Fruit fly (Drosophila melanogaster) whole organism, embryonic: ENCODE results near the gene Gr97a.

Source experiments
- Antp ChIP-seq: fragments of 200-800 bp; sonication (Bioruptor generic); optimal IDR thresholded peaks from 3 replicates; lab custom pipeline; 2016; ENCODE audit warnings: missing biosample characterization, missing genetic modification characterization
- Atf3 ChIP-seq: fragments of 200-800 bp; sonication (Bioruptor generic); optimal IDR thresholded peaks from 3 replicates; lab custom pipeline; 2016; ENCODE audit warnings: missing biosample characterization, missing genetic modification characterization
- BtbVII ChIP-seq: fragments of 200-800 bp; sonication (Bioruptor generic); optimal IDR thresholded peaks from 3 replicates; lab custom pipeline; 2017; ENCODE audit warnings: missing biosample characterization, mild to moderate bottlenecking, missing genetic modification characterization
- C15 ChIP-seq: fragments of 200-800 bp; sonication (Bioruptor generic); IDR thresholded peaks from 3 replicates; pipeline ENCODE4 v1.3.6; 2022; ENCODE audit warnings: missing biosample characterization, missing genetic modification characterization
- CG10543 ChIP-seq: fragments of 200-800 bp; sonication (Bioruptor generic); optimal IDR thresholded peaks from 3 replicates; lab custom pipeline; 2017; ENCODE audit warnings: missing biosample characterization, mild to moderate bottlenecking, missing genetic modification characterization, moderate library complexity
- CG10654 ChIP-seq: fragments of 200-800 bp; sonication (Bioruptor generic); optimal IDR thresholded peaks from 2 replicates; lab custom pipeline; 2016; ENCODE audit warnings: missing biosample characterization, missing genetic modification characterization
- CG11093 ChIP-seq: fragments of 200-800 bp; sonication (Bioruptor generic); IDR thresholded peaks from 3 replicates; pipeline ENCODE4 v1.3.6; 2022; ENCODE audit warnings: missing biosample characterization, missing genetic modification characterization
- CG13296 ChIP-seq: fragments of 200-800 bp; sonication (Bioruptor generic); optimal IDR thresholded peaks from 3 replicates; lab custom pipeline; 2018; ENCODE audit warnings: missing biosample characterization, mild to moderate bottlenecking, missing genetic modification characterization
- CG13624 ChIP-seq: fragments of 200-800 bp; sonication (Bioruptor generic); optimal IDR thresholded peaks from 2 replicates; lab custom pipeline; 2016; ENCODE audit warnings: missing biosample characterization, missing genetic modification characterization
- CG14014 ChIP-seq: fragments of 200-800 bp; sonication (Bioruptor generic); IDR thresholded peaks from 2 replicates; pipeline ENCODE4 v1.3.6; 2022; ENCODE audit warnings: missing biosample characterization, missing genetic modification characterization
- CG14441 ChIP-seq: fragments of 200-800 bp; sonication (Bioruptor generic); IDR thresholded peaks from 2 replicates; pipeline ENCODE4 v1.3.6; 2022; ENCODE audit warnings: missing biosample characterization, missing genetic modification characterization
- CG14667 ChIP-seq: fragments of 200-800 bp; sonication (Bioruptor generic); IDR thresholded peaks from 2 replicates; pipeline ENCODE4 v1.3.6; 2022; ENCODE audit warnings: missing biosample characterization, missing genetic modification characterization
- CG1529 ChIP-seq: fragments of 200-800 bp; sonication (Bioruptor generic); optimal IDR thresholded peaks from 3 replicates; lab custom pipeline; 2018; ENCODE audit warnings: missing biosample characterization, missing genetic modification characterization
- CG2678 ChIP-seq: fragments of 200-800 bp; sonication (Bioruptor generic); optimal IDR thresholded peaks from 3 replicates; lab custom pipeline; 2019; ENCODE audit warnings: missing biosample characterization, mild to moderate bottlenecking, missing genetic modification characterization, moderate library complexity
- CG32767 ChIP-seq: fragments of 200-800 bp; sonication (Bioruptor generic); IDR thresholded peaks from 2 replicates; pipeline ENCODE4 v1.3.6; 2022; ENCODE audit warnings: missing biosample characterization, missing genetic modification characterization
- CG9215 ChIP-seq: fragments of 200-800 bp; sonication (Bioruptor generic); IDR thresholded peaks from 2 replicates; pipeline ENCODE4 v1.3.6; 2022; ENCODE audit warnings: missing biosample characterization, missing genetic modification characterization
- Dll ChIP-seq: fragments of 200-800 bp; sonication (Bioruptor generic); IDR thresholded peaks from 4 replicates; pipeline ENCODE4 v1.3.6; 2022; ENCODE audit warnings: missing biosample characterization, missing genetic modification characterization; ENCODE audit not compliant: partially characterized antibody
- HLH4C ChIP-seq: fragments of 200-800 bp; sonication (Bioruptor generic); IDR thresholded peaks from 3 replicates; pipeline ENCODE4 v1.3.6; 2022; ENCODE audit warnings: missing biosample characterization, missing genetic modification characterization; ENCODE audit not compliant: partially characterized antibody
- HLHmδ ChIP-seq: fragments of 200-800 bp; sonication (Bioruptor generic); optimal IDR thresholded peaks from 2 replicates; lab custom pipeline; 2018; ENCODE audit warnings: missing biosample characterization, mild to moderate bottlenecking, missing genetic modification characterization, moderate library complexity
- HmgZ ChIP-seq: fragments of 200-800 bp; sonication (Bioruptor generic); optimal IDR thresholded peaks from 2 replicates; lab custom pipeline; 2018; ENCODE audit warnings: missing biosample characterization, mild to moderate bottlenecking, missing genetic modification characterization
- Med ChIP-seq: fragments of 200-800 bp; sonication (Bioruptor generic); peaks from one replicate; lab custom pipeline; 2016; ENCODE audit warnings: missing biosample characterization, missing genetic modification characterization, mild to moderate bottlenecking, inconsistent platforms, moderate library complexity
- NK7.1 ChIP-seq: fragments of 200-800 bp; sonication (Bioruptor generic); optimal IDR thresholded peaks from 3 replicates; lab custom pipeline; 2016; ENCODE audit warnings: missing biosample characterization, missing genetic modification characterization
- Rx ChIP-seq: fragments of 200-800 bp; sonication (Bioruptor generic); IDR thresholded peaks from 2 replicates; pipeline ENCODE4 v1.3.6; 2022; ENCODE audit warnings: missing biosample characterization, missing genetic modification characterization
- Spps ChIP-seq: fragments of 200-800 bp; sonication (Bioruptor generic); optimal IDR thresholded peaks from 2 replicates; lab custom pipeline; 2018; ENCODE audit warnings: missing biosample characterization, mild to moderate bottlenecking, missing genetic modification characterization
- Sry-δ ChIP-seq: fragments of 200-800 bp; sonication (Bioruptor generic); optimal IDR thresholded peaks from 2 replicates; lab custom pipeline; 2016; ENCODE audit warnings: missing biosample characterization, missing genetic modification characterization
- abd-A ChIP-seq: fragments of 200-800 bp; sonication (Bioruptor generic); optimal IDR thresholded peaks from 3 replicates; lab custom pipeline; 2019; ENCODE audit warnings: missing biosample characterization, mild to moderate bottlenecking, missing genetic modification characterization, moderate library complexity
- ara ChIP-seq: fragments of 200-800 bp; sonication (Bioruptor generic); IDR thresholded peaks from 2 replicates; pipeline ENCODE4 v1.3.6; 2022; ENCODE audit warnings: missing biosample characterization, missing genetic modification characterization
- btn ChIP-seq: fragments of 200-800 bp; sonication (Bioruptor generic); optimal IDR thresholded peaks from 2 replicates; lab custom pipeline; 2016; ENCODE audit warnings: missing biosample characterization, missing genetic modification characterization
- cas ChIP-seq: fragments of 200-800 bp; sonication (Bioruptor generic); IDR thresholded peaks from 2 replicates; pipeline ENCODE4 v1.3.6; 2022; ENCODE audit warnings: missing biosample characterization, missing genetic modification characterization
- da ChIP-seq: fragments of 200-800 bp; sonication (Bioruptor generic); optimal IDR thresholded peaks from 2 replicates; lab custom pipeline; 2016; ENCODE audit warnings: missing biosample characterization, missing genetic modification characterization
- dan ChIP-seq: fragments of 200-800 bp; sonication (Bioruptor generic); IDR thresholded peaks from 2 replicates; pipeline ENCODE4 v1.3.6; 2022; ENCODE audit warnings: missing biosample characterization, missing genetic modification characterization
- disco-r ChIP-seq: fragments of 200-800 bp; sonication (Bioruptor generic); optimal IDR thresholded peaks from 2 replicates; lab custom pipeline; 2016; ENCODE audit warnings: missing biosample characterization, missing genetic modification characterization
- dmrt99B ChIP-seq: fragments of 200-800 bp; sonication (Bioruptor generic); optimal IDR thresholded peaks from 2 replicates; lab custom pipeline; 2018; ENCODE audit warnings: missing biosample characterization, mild to moderate bottlenecking, missing genetic modification characterization, moderate library complexity
- esg ChIP-seq: fragments of 200-800 bp; sonication (Bioruptor generic); conservative IDR thresholded peaks from 2 replicates; pipeline ENCODE4 v1.3.6; 2022; ENCODE audit warnings: missing biosample characterization, missing genetic modification characterization
- ewg ChIP-seq: fragments of 200-800 bp; sonication (Bioruptor generic); optimal IDR thresholded peaks from 3 replicates; lab custom pipeline; 2017; ENCODE audit warnings: mild to moderate bottlenecking, missing biosample characterization, missing genetic modification reagents, missing genetic modification characterization
- eyg ChIP-seq: fragments of 200-800 bp; sonication (Bioruptor generic); optimal IDR thresholded peaks from 3 replicates; lab custom pipeline; 2016; ENCODE audit warnings: missing biosample characterization, missing genetic modification characterization
- gfzf ChIP-seq: fragments of 200-800 bp; sonication (Bioruptor generic); optimal IDR thresholded peaks from 2 replicates; lab custom pipeline; 2016; ENCODE audit warnings: missing biosample characterization, mild to moderate bottlenecking, missing genetic modification characterization, moderate library complexity
- grn ChIP-seq: fragments of 200-800 bp; sonication (Bioruptor generic); optimal IDR thresholded peaks from 3 replicates; lab custom pipeline; 2017; ENCODE audit warnings: missing biosample characterization, missing genetic modification characterization
- jigr1 ChIP-seq: fragments of 200-800 bp; sonication (Bioruptor generic); IDR thresholded peaks from 3 replicates; pipeline ENCODE4 v1.3.6; 2022; ENCODE audit warnings: missing biosample characterization, missing genetic modification characterization
- lbe ChIP-seq: fragments of 200-800 bp; sonication (Bioruptor generic); optimal IDR thresholded peaks from 2 replicates; lab custom pipeline; 2016; ENCODE audit warnings: missing biosample characterization, mild to moderate bottlenecking, missing genetic modification characterization
- nom ChIP-seq: fragments of 200-800 bp; sonication (Bioruptor generic); optimal IDR thresholded peaks from 2 replicates; lab custom pipeline; 2017; ENCODE audit warnings: missing biosample characterization, missing genetic modification characterization, mild to moderate bottlenecking, moderate library complexity, missing genetic modification reagents
- onecut ChIP-seq: fragments of 200-800 bp; sonication (Bioruptor generic); IDR thresholded peaks from 2 replicates; pipeline ENCODE4 v1.3.6; 2022; ENCODE audit warnings: missing biosample characterization, missing genetic modification characterization
- pita ChIP-seq: fragments of 200-800 bp; sonication (Bioruptor generic); optimal IDR thresholded peaks from 2 replicates; lab custom pipeline; 2017; ENCODE audit warnings: missing biosample characterization, mild to moderate bottlenecking, missing genetic modification characterization
- pnt ChIP-seq: fragments of 200-800 bp; sonication (Bioruptor generic); optimal IDR thresholded peaks from 3 replicates; lab custom pipeline; 2016; ENCODE audit warnings: missing biosample characterization, missing genetic modification characterization
- sc ChIP-seq, 3 experiments: fragments of >200 bp in 2 of 3; fragments of 200-800 bp in 1 of 3; sonication (Bioruptor generic) in 1 of 3; optimal IDR thresholded peaks; 2 replicates in 2 of 3; 3 replicates in 1 of 3; lab custom pipeline; 2017; ENCODE audit warnings: mild to moderate bottlenecking in 1 of 3, missing biosample characterization in 1 of 3, missing genetic modification characterization in 1 of 3, missing genetic modification reagents in 1 of 3
- scrt ChIP-seq: fragments of 200-800 bp; sonication (Bioruptor generic); optimal IDR thresholded peaks from 2 replicates; lab custom pipeline; 2018; ENCODE audit warnings: missing biosample characterization, mild to moderate bottlenecking, missing genetic modification characterization, moderate library complexity
- shn ChIP-seq: fragments of 200-800 bp; sonication (Bioruptor generic); optimal IDR thresholded peaks from 3 replicates; lab custom pipeline; 2016; ENCODE audit warnings: missing biosample characterization, missing genetic modification characterization
- sim ChIP-seq: fragments of 200-800 bp; sonication (Bioruptor generic); IDR thresholded peaks from 2 replicates; pipeline ENCODE4 v1.3.6; 2022; ENCODE audit warnings: missing biosample characterization, missing genetic modification characterization
- tgo ChIP-seq: fragments of 200-800 bp; sonication (Bioruptor generic); IDR thresholded peaks from 3 replicates; pipeline ENCODE4 v1.3.6; 2022; ENCODE audit warnings: missing biosample characterization, missing genetic modification characterization
- ttk ChIP-seq: fragments of 200-800 bp; sonication (Bioruptor generic); IDR thresholded peaks from 2 replicates; pipeline ENCODE4 v2.1.2; 2022; ENCODE audit warnings: missing biosample characterization, missing genetic modification characterization
- twi ChIP-seq: fragments of 200-800 bp; optimal IDR thresholded peaks from 2 replicates; lab custom pipeline; 2019; ENCODE audit warnings: missing biosample characterization, mild to moderate bottlenecking, missing genetic modification characterization, moderate library complexity
- zfh1 ChIP-seq: fragments of 200-800 bp; sonication (Bioruptor generic); IDR thresholded peaks from 3 replicates; pipeline ENCODE4 v1.3.6; 2022; ENCODE audit warnings: missing biosample characterization, missing genetic modification characterization

Gr97a gene

dm6 chr3R:26980282-26980691 lies 14.0 kb upstream of the Gr97a start (continued):
- TF ChIP-seq da (no peak), CG9215 (GFP tag; lab: Robert Waterston, UW) (no peak), Rx (GFP tag; lab: Robert Waterston, UW) (no peak), lbe (GFP tag; lab: Kevin White, UChicago) (peak; percentile 32), twi (tag; lab: Kevin White, UChicago) (no peak), cas (GFP tag; lab: Robert Waterston, UW) (no peak), Antp (no peak), abd-A (tag; lab: Kevin White, UChicago) (peak; percentile 57), Atf3 (GFP tag; lab: Kevin White, UChicago) (no peak), zfh1 (GFP tag; lab: Robert Waterston, UW) (no peak), dmrt99B (tag; lab: Kevin White, UChicago) (no peak), Med (GFP tag; lab: Kevin White, UChicago) (peak; percentile 83), CG32767 (GFP tag; lab: Robert Waterston, UW) (no peak), CG10654 (GFP tag; lab: Kevin White, UChicago) (no peak), HLHmδ (no peak), ttk (GFP tag; lab: Robert Waterston, UW) (no peak), sim (GFP tag; lab: Robert Waterston, UW) (no peak), HmgZ (tag; lab: Kevin White, UChicago) (peak; percentile 1), CG2678 (no peak), grn (GFP tag; lab: Kevin White, UChicago) (no peak), tgo (GFP tag; lab: Robert Waterston, UW) (no peak), C15 (GFP tag; lab: Robert Waterston, UW) (no peak), BtbVII (GFP tag; lab: Kevin White, UChicago) (peak; percentile 1), btn (GFP tag; lab: Kevin White, UChicago) (no peak), gfzf (GFP tag; lab: Kevin White, UChicago) (no peak), pnt (GFP tag; lab: Kevin White, UChicago) (no peak), CG14441 (GFP tag; lab: Robert Waterston, UW) (no peak), CG13296 (GFP tag; lab: Kevin White, UChicago) (peak; percentile 20), Spps (tag; lab: Kevin White, UChicago) (no peak), nom (GFP tag; lab: Kevin White, UChicago) (no peak), NK7.1 (no peak), CG11093 (GFP tag; lab: Robert Waterston, UW) (no peak), Sry-δ (no peak), CG10543 (peak; percentile 54), scrt (GFP tag; lab: Kevin White, UChicago) (no peak), sc (optimal IDR thresholded peaks at IDR 0.05; lab: Kevin White, UChicago) (no peak), sc (GFP tag; optimal IDR thresholded peaks at IDR 0.05; lab: Kevin White, UChicago) (no peak), esg (no peak), onecut (GFP tag; lab: Robert Waterston, UW) (no peak), pita (no peak), HLH4C (GFP tag; lab: Robert Waterston, UW) (no peak), CG1529 (GFP tag; lab: Kevin White, UChicago) (no peak), Dll (GFP tag; lab: Robert Waterston, UW) (0 out of 4 replicates have a peak, but pooled peaks have one; percentile 15), CG13624 (GFP tag; lab: Kevin White, UChicago) (no peak), ara (GFP tag; lab: Robert Waterston, UW) (no peak), ewg (GFP tag; lab: Kevin White, UChicago) (no peak), eyg (GFP tag; lab: Kevin White, UChicago) (no peak), jigr1 (GFP tag; lab: Robert Waterston, UW) (no peak), CG14667 (GFP tag; lab: Robert Waterston, UW) (no peak), shn (no peak), CG14014 (no peak), disco-r (GFP tag; lab: Kevin White, UChicago) (no peak), dan (no peak)
